Fruit fly (Drosophila melanogaster): ENCODE data around the gene Recs1.

Gene Recs1

dm6 chr3R:14108158-14108921 is 45.3 kb downstream of the Recs1 start, which contains the start of gene CG12402 (continued):
- TF ChIP-seq CG11762 (GFP tag; optimal IDR thresholded peaks at IDR 0.05; ENCODE audit: insufficient read depth) (no peak), CG7368 (GFP tag; optimal IDR thresholded peaks at IDR 0.05) (peak; percentile 23), dsx (GFP tag; optimal IDR thresholded peaks at IDR 0.05; ENCODE audit: poor library complexity, severe bottlenecking) (no peak), salr (GFP tag; optimal IDR thresholded peaks at IDR 0.05) (no peak), CG3919 (GFP tag; optimal IDR thresholded peaks at IDR 0.05) (peak; percentile 60), achi (GFP tag; optimal IDR thresholded peaks at IDR 0.05) (peak; percentile 34), Smox (GFP tag; optimal IDR thresholded peaks at IDR 0.05) (no peak), Gug (GFP tag; IDR thresholded peaks at IDR 0.05) (peak; percentile 50), fd59A (GFP tag; optimal IDR thresholded peaks at IDR 0.05) (peak; percentile 18), CG1621 (tag; optimal IDR thresholded peaks at IDR 0.05) (no peak), Sox15 (GFP tag; optimal IDR thresholded peaks at IDR 0.05) (no peak), CG8319 (GFP tag; optimal IDR thresholded peaks at IDR 0.05) (no peak), pdm3 (GFP tag; optimal IDR thresholded peaks at IDR 0.05) (peak; percentile 49), CG15336 (GFP tag; IDR thresholded peaks at IDR 0.05) (peak; percentile 60; the same call in 1 of the 2 replicates), Ets21C (GFP tag; optimal IDR thresholded peaks at IDR 0.05) (no peak), CG9139 (GFP tag; optimal IDR thresholded peaks at IDR 0.05) (no peak), vri (GFP tag; optimal IDR thresholded peaks at IDR 0.05) (peak; percentile 64), CG16779 (tag; optimal IDR thresholded peaks at IDR 0.05) (peak; percentile 11), CG8119 (GFP tag; IDR thresholded peaks at IDR 0.05) (peak; percentile 53), CG10631 (GFP tag; optimal IDR thresholded peaks at IDR 0.05) (peak; percentile 37), Eip75B (GFP tag; optimal IDR thresholded peaks at IDR 0.05) (peak; percentile 85), Sox14 (GFP tag; optimal IDR thresholded peaks at IDR 0.05) (no peak)

- no peak for TF ChIP-seq Hr39 (GFP tag; optimal IDR thresholded peaks at IDR 0.05)
- no peak for TF ChIP-seq CG8119 (GFP tag; IDR thresholded peaks at IDR 0.05)
- no peak for TF ChIP-seq CG4318 (GFP tag; optimal IDR thresholded peaks at IDR 0.05)
- TF ChIP-seq CG6276 (GFP tag; optimal IDR thresholded peaks at IDR 0.05): no peak
- TF ChIP-seq CG10669 (GFP tag; optimal IDR thresholded peaks at IDR 0.05): no peak
Measured at dm6 chr3R:14107597-14107996, 46.0 kb downstream of the Recs1 start.

- TF ChIP-seq eg (GFP tag; IDR thresholded peaks at IDR 0.05) (no peak), CG8632 (GFP tag; optimal IDR thresholded peaks at IDR 0.05) (no peak)
Measured at dm6 chr3R:14103022-14103421, 50.6 kb downstream of the Recs1 start, which contains the start of gene PK1-R. Gene PK1-R (minus strand): TSS chr3R:14103122.
